Fruit fly (Drosophila melanogaster) whole organism, embryonic: ENCODE results near the gene stas.

Experiments
- Bgb ChIP-seq: fragments of 200-800 bp; sonication (Bioruptor generic); IDR thresholded peaks from 2 replicates; pipeline ENCODE4 v1.3.6; 2022; ENCODE audit warnings: missing biosample characterization, missing genetic modification characterization; ENCODE audit not compliant: partially characterized antibody
- Bteb2 ChIP-seq: fragments of 200-800 bp; sonication (Bioruptor generic); optimal IDR thresholded peaks from 2 replicates; lab custom pipeline; 2016; ENCODE audit warnings: missing biosample characterization, missing genetic modification characterization
- C15 ChIP-seq: fragments of 200-800 bp; sonication (Bioruptor generic); IDR thresholded peaks from 3 replicates; pipeline ENCODE4 v1.3.6; 2022; ENCODE audit warnings: missing biosample characterization, missing genetic modification characterization
- CG1024 ChIP-seq: fragments of 200-800 bp; sonication (Bioruptor generic); IDR thresholded peaks from 2 replicates; pipeline ENCODE4 v1.3.6; 2022; ENCODE audit warnings: missing biosample characterization, missing genetic modification characterization
- CG10979 ChIP-seq: fragments of 200-800 bp; sonication (Bioruptor generic); optimal IDR thresholded peaks from 2 replicates; lab custom pipeline; 2018; ENCODE audit warnings: missing biosample characterization, mild to moderate bottlenecking, missing genetic modification characterization, moderate library complexity
- CG11398 ChIP-seq: fragments of 200-800 bp; sonication (Bioruptor generic); optimal IDR thresholded peaks from 2 replicates; lab custom pipeline; 2016; ENCODE audit warnings: missing biosample characterization, missing genetic modification characterization
- CG15011 ChIP-seq: fragments of 200-800 bp; sonication (Bioruptor generic); optimal IDR thresholded peaks from 3 replicates; lab custom pipeline; 2018; ENCODE audit warnings: missing biosample characterization, mild to moderate bottlenecking, missing genetic modification characterization
- CG17186 ChIP-seq: fragments of 200-800 bp; sonication (Bioruptor generic); optimal IDR thresholded peaks from 3 replicates; lab custom pipeline; 2017; ENCODE audit warnings: missing biosample characterization, missing genetic modification reagents, missing genetic modification characterization
- CG17359 ChIP-seq: fragments of 200-800 bp; sonication (Bioruptor generic); optimal IDR thresholded peaks from 3 replicates; lab custom pipeline; 2018; ENCODE audit warnings: missing biosample characterization, mild to moderate bottlenecking, missing genetic modification characterization, moderate library complexity
- CG17385 ChIP-seq: fragments of 200-800 bp; sonication (Bioruptor generic); optimal IDR thresholded peaks from 3 replicates; lab custom pipeline; 2018; ENCODE audit warnings: missing biosample characterization, mild to moderate bottlenecking, missing genetic modification characterization
- CG2120 ChIP-seq: fragments of 200-800 bp; sonication (Bioruptor generic); optimal IDR thresholded peaks from 3 replicates; lab custom pipeline; 2016; ENCODE audit warnings: missing biosample characterization, missing genetic modification characterization
- CG31224 ChIP-seq: fragments of 200-800 bp; sonication (Bioruptor generic); IDR thresholded peaks from 2 replicates; pipeline ENCODE4 v1.3.6; 2022; ENCODE audit warnings: missing biosample characterization, missing genetic modification characterization
- CG5180 ChIP-seq: fragments of 200-800 bp; sonication (Bioruptor generic); optimal IDR thresholded peaks from 3 replicates; lab custom pipeline; 2017; ENCODE audit warnings: missing biosample characterization, missing genetic modification characterization, mild to moderate bottlenecking, moderate library complexity, missing genetic modification reagents
- CG6254 ChIP-seq: fragments of 200-800 bp; sonication (Bioruptor generic); optimal IDR thresholded peaks from 3 replicates; lab custom pipeline; 2017; ENCODE audit warnings: mild to moderate bottlenecking, missing biosample characterization, missing genetic modification reagents, missing genetic modification characterization
- CG6765 ChIP-seq: fragments of 200-800 bp; sonication (Bioruptor generic); optimal IDR thresholded peaks from 3 replicates; lab custom pipeline; 2017; ENCODE audit warnings: missing biosample characterization, mild to moderate bottlenecking, missing genetic modification characterization
- CG6791 ChIP-seq: fragments of 200-800 bp; sonication (Bioruptor generic); IDR thresholded peaks from 3 replicates; pipeline ENCODE4 v1.3.6; 2022; ENCODE audit warnings: missing biosample characterization, missing genetic modification characterization; ENCODE audit not compliant: partially characterized antibody
- CG8089 ChIP-seq: fragments of 200-800 bp; sonication (Bioruptor generic); optimal IDR thresholded peaks from 3 replicates; lab custom pipeline; 2016; ENCODE audit warnings: missing biosample characterization, missing genetic modification characterization
- CG8281 ChIP-seq: fragments of 200-800 bp; sonication (Bioruptor generic); optimal IDR thresholded peaks from 2 replicates; lab custom pipeline; 2018; ENCODE audit warnings: missing biosample characterization, mild to moderate bottlenecking, missing genetic modification characterization, moderate library complexity
- CG8359 ChIP-seq: fragments of 200-800 bp; sonication (Bioruptor generic); optimal IDR thresholded peaks from 2 replicates; lab custom pipeline; 2017; ENCODE audit warnings: missing biosample characterization, mild to moderate bottlenecking, missing genetic modification characterization, borderline replicate concordance
- CG9609 ChIP-seq: fragments of 200-800 bp; sonication (Bioruptor generic); optimal IDR thresholded peaks from 3 replicates; lab custom pipeline; 2016; ENCODE audit warnings: missing biosample characterization, missing genetic modification characterization
- Camta ChIP-seq: fragments of 200-800 bp; sonication (Bioruptor generic); optimal IDR thresholded peaks from 2 replicates; lab custom pipeline; 2016; ENCODE audit warnings: missing biosample characterization, missing genetic modification characterization
- NC2β ChIP-seq: fragments of 200-800 bp; sonication (Bioruptor generic); optimal IDR thresholded peaks from 2 replicates; lab custom pipeline; 2016; ENCODE audit warnings: missing biosample characterization, missing genetic modification characterization
- Nf-YC ChIP-seq: fragments of 200-800 bp; optimal IDR thresholded peaks from 3 replicates; lab custom pipeline; 2019; ENCODE audit warnings: missing biosample characterization, mild to moderate bottlenecking, missing genetic modification characterization, moderate library complexity
- Oaz ChIP-seq: fragments of 200-800 bp; sonication (Bioruptor generic); IDR thresholded peaks from 2 replicates; pipeline ENCODE4 v1.3.6; 2022; ENCODE audit warnings: missing biosample characterization, missing genetic modification characterization
- PHDP ChIP-seq: fragments of 200-800 bp; sonication (Bioruptor generic); optimal IDR thresholded peaks from 3 replicates; lab custom pipeline; 2018; ENCODE audit warnings: missing biosample characterization, mild to moderate bottlenecking, missing genetic modification characterization, moderate library complexity
- Side ChIP-seq: fragments of 200-800 bp; sonication (Bioruptor generic); optimal IDR thresholded peaks from 2 replicates; lab custom pipeline; 2016; ENCODE audit warnings: missing biosample characterization, missing genetic modification characterization
- Tbp ChIP-seq: fragments of >200 bp; optimal IDR thresholded peaks from 2 replicates; lab custom pipeline; 2018; ENCODE audit warnings: missing biosample characterization, missing genetic modification characterization
- ase ChIP-seq: fragments of 200-800 bp; sonication (Bioruptor generic); IDR thresholded peaks from 3 replicates; pipeline ENCODE4 v1.3.6; 2022; ENCODE audit warnings: missing biosample characterization, missing genetic modification characterization
- bbx ChIP-seq: fragments of 200-800 bp; sonication (Bioruptor generic); IDR thresholded peaks from 2 replicates; pipeline ENCODE4 v1.3.6; 2022; ENCODE audit warnings: missing biosample characterization, missing genetic modification characterization; ENCODE audit not compliant: partially characterized antibody
- cg ChIP-seq: fragments of 200-800 bp; sonication (Bioruptor generic); optimal IDR thresholded peaks from 3 replicates; lab custom pipeline; 2019; ENCODE audit warnings: missing biosample characterization, mild to moderate bottlenecking, missing genetic modification characterization, moderate library complexity
- chinmo ChIP-seq: fragments of 200-800 bp; sonication (Bioruptor generic); IDR thresholded peaks from 4 replicates; pipeline ENCODE4 v1.3.6; 2022; ENCODE audit warnings: missing biosample characterization, missing genetic modification characterization; ENCODE audit not compliant: partially characterized antibody
- crol ChIP-seq: fragments of 200-800 bp; sonication (Bioruptor generic); IDR thresholded peaks from 2 replicates; pipeline ENCODE4 v1.3.6; 2022; ENCODE audit warnings: missing biosample characterization, missing genetic modification characterization
- fru ChIP-seq: fragments of >200 bp; optimal IDR thresholded peaks from 2 replicates; lab custom pipeline; 2017
- grn ChIP-seq: fragments of 200-800 bp; sonication (Bioruptor generic); optimal IDR thresholded peaks from 3 replicates; lab custom pipeline; 2017; ENCODE audit warnings: missing biosample characterization, missing genetic modification characterization
- hbn ChIP-seq: fragments of 200-800 bp; sonication (Bioruptor generic); IDR thresholded peaks from 2 replicates; pipeline ENCODE4 v1.3.6; 2022; ENCODE audit warnings: missing biosample characterization, missing genetic modification characterization; ENCODE audit not compliant: partially characterized antibody
- hkb ChIP-seq, 2 experiments: fragments of 200-800 bp in 1 of 2; fragments of >200 bp in 1 of 2; sonication (Bioruptor generic) in 1 of 2; IDR thresholded peaks in 1 of 2; optimal IDR thresholded peaks in 1 of 2; 2 replicates each; pipeline versions ENCODE4 v1.3.6 to Lab custom; 2017 to 2022; ENCODE audit warnings: missing biosample characterization in 1 of 2, missing genetic modification characterization in 1 of 2
- jigr1 ChIP-seq: fragments of 200-800 bp; sonication (Bioruptor generic); IDR thresholded peaks from 3 replicates; pipeline ENCODE4 v1.3.6; 2022; ENCODE audit warnings: missing biosample characterization, missing genetic modification characterization
- klu ChIP-seq: fragments of 200-800 bp; sonication (Bioruptor generic); IDR thresholded peaks from 2 replicates; pipeline ENCODE4 v1.3.6; 2022; ENCODE audit warnings: missing biosample characterization, missing genetic modification characterization
- lov ChIP-seq, 2 experiments: fragments of 200-800 bp in 1 of 2; fragments of >200 bp in 1 of 2; sonication (Bioruptor generic) in 1 of 2; IDR thresholded peaks in 1 of 2; optimal IDR thresholded peaks in 1 of 2; 2 replicates in 1 of 2; 3 replicates in 1 of 2; pipeline versions ENCODE4 v1.3.6 to Lab custom; 2017 to 2022; ENCODE audit warnings: missing biosample characterization in 1 of 2, missing genetic modification characterization in 1 of 2
- onecut ChIP-seq: fragments of 200-800 bp; sonication (Bioruptor generic); IDR thresholded peaks from 2 replicates; pipeline ENCODE4 v1.3.6; 2022; ENCODE audit warnings: missing biosample characterization, missing genetic modification characterization
- pho ChIP-seq: fragments of 200-800 bp; sonication (Bioruptor generic); optimal IDR thresholded peaks from 2 replicates; lab custom pipeline; 2016; ENCODE audit warnings: missing biosample characterization, missing genetic modification characterization
- pzg ChIP-seq: fragments of 200-800 bp; sonication (Bioruptor generic); optimal IDR thresholded peaks from 3 replicates; lab custom pipeline; 2018; ENCODE audit warnings: missing biosample characterization, mild to moderate bottlenecking, missing genetic modification characterization, moderate library complexity
- repo ChIP-seq: fragments of 200-800 bp; sonication (Bioruptor generic); optimal IDR thresholded peaks from 2 replicates; lab custom pipeline; 2016; ENCODE audit warnings: missing biosample characterization, missing genetic modification characterization
- sens ChIP-seq: fragments of 200-800 bp; sonication (Bioruptor generic); peaks from one replicate; lab custom pipeline; 2016; ENCODE audit warnings: missing biosample characterization, missing genetic modification characterization
- slbo ChIP-seq: fragments of 200-800 bp; sonication (Bioruptor generic); IDR thresholded peaks from 2 replicates; pipeline ENCODE4 v1.3.6; 2022; ENCODE audit warnings: missing biosample characterization, missing genetic modification characterization
- tx ChIP-seq: fragments of 200-800 bp; sonication (Bioruptor generic); optimal IDR thresholded peaks from 2 replicates; lab custom pipeline; 2016; ENCODE audit warnings: missing biosample characterization, missing genetic modification characterization
- usp ChIP-seq: fragments of >200 bp; optimal IDR thresholded peaks from 2 replicates; lab custom pipeline; 2017; ENCODE audit warnings: missing biosample characterization, missing genetic modification characterization
- vfl ChIP-seq: fragments of 200-800 bp; sonication (Bioruptor generic); optimal IDR thresholded peaks from 2 replicates; lab custom pipeline; 2016; ENCODE audit warnings: missing biosample characterization, missing genetic modification characterization
- wdn ChIP-seq: fragments of 200-800 bp; sonication (Bioruptor generic); IDR thresholded peaks from 2 replicates; pipeline ENCODE4 v1.3.6; 2022; ENCODE audit warnings: missing biosample characterization, missing genetic modification characterization
- zen2 ChIP-seq: fragments of 200-800 bp; sonication (Bioruptor generic); IDR thresholded peaks from 3 replicates; pipeline ENCODE4 v1.3.6; 2022; ENCODE audit warnings: missing biosample characterization, missing genetic modification characterization; ENCODE audit not compliant: partially characterized antibody

The stas gene

dm6 chrX:17579782-17580451, 47.8 kb downstream of the stas start, which contains the start of gene CG12991 (continued):
- TF ChIP-seq pho (no peak), Bteb2 (GFP tag; lab: Kevin White, UChicago) (peak; percentile 9), CG6254 (no peak), CG11398 (GFP tag; lab: Kevin White, UChicago) (no peak), Oaz (GFP tag; lab: Robert Waterston, UW) (no peak), slbo (GFP tag; lab: Robert Waterston, UW) (peak; percentile 38; the same call in 1 of the 2 replicates), CG8359 (no peak), lov (optimal IDR thresholded peaks at IDR 0.05; lab: Kevin White, UChicago) (no peak), lov (GFP tag; IDR thresholded peaks at IDR 0.05; lab: Robert Waterston, UW) (no peak), hbn (no peak), CG17359 (tag; lab: Kevin White, UChicago) (peak; percentile 27), C15 (0 out of 3 replicates have a peak, but pooled peaks have one; percentile 36), bbx (GFP tag; lab: Robert Waterston, UW) (no peak), ase (GFP tag; lab: Robert Waterston, UW) (no peak), zen2 (GFP tag; lab: Robert Waterston, UW) (no peak), Nf-YC (no peak), vfl (GFP tag; lab: Kevin White, UChicago) (no peak), CG15011 (GFP tag; lab: Kevin White, UChicago) (no peak), CG6791 (no peak), crol (GFP tag; lab: Robert Waterston, UW) (no peak), repo (GFP tag; lab: Kevin White, UChicago) (no peak), CG10979 (tag; lab: Kevin White, UChicago) (no peak), usp (GFP tag; lab: Kevin White, UChicago) (no peak), pzg (GFP tag; lab: Kevin White, UChicago) (no peak), CG5180 (GFP tag; lab: Kevin White, UChicago) (no peak), fru (lab: Kevin White, UChicago) (no peak), CG9609 (GFP tag; lab: Kevin White, UChicago) (no peak), onecut (GFP tag; lab: Robert Waterston, UW) (peak; percentile 91), chinmo (0 out of 4 replicates have a peak, but pooled peaks have one; percentile 32), CG17385 (no peak), CG8281 (tag; lab: Kevin White, UChicago) (no peak), CG31224 (GFP tag; lab: Robert Waterston, UW) (no peak), Side (GFP tag; lab: Kevin White, UChicago) (no peak), grn (GFP tag; lab: Kevin White, UChicago) (no peak), CG17186 (GFP tag; lab: Kevin White, UChicago) (no peak), Bgb (GFP tag; lab: Robert Waterston, UW) (no peak), cg (GFP tag; lab: Kevin White, UChicago) (peak; percentile 51), Tbp (GFP tag; lab: Kevin White, UChicago) (no peak), CG1024 (no peak), CG6765 (GFP tag; lab: Kevin White, UChicago) (peak; percentile 47), hkb (optimal IDR thresholded peaks at IDR 0.05; lab: Kevin White, UChicago) (peak; percentile 15), hkb (GFP tag; IDR thresholded peaks at IDR 0.05; lab: Robert Waterston, UW) (peak; percentile 41; the same call in 1 of the 2 replicates), PHDP (peak; percentile 5), wdn (no peak), NC2β (GFP tag; lab: Kevin White, UChicago) (no peak), jigr1 (GFP tag; lab: Robert Waterston, UW) (no peak), klu (GFP tag; lab: Robert Waterston, UW) (no peak), Camta (GFP tag; lab: Kevin White, UChicago) (no peak), CG2120 (GFP tag; lab: Kevin White, UChicago) (peak; percentile 24), tx (GFP tag; lab: Kevin White, UChicago) (no peak), sens (GFP tag; lab: Kevin White, UChicago) (no peak), CG8089 (GFP tag; lab: Kevin White, UChicago) (no peak)
